Worm (Caenorhabditis elegans) whole organism, L2 larva: Measurements from ENCODE around the gene T23B5.4.

Experiments used
- ama-1 ChIP-seq: fragments of 150-350 bp; optimal IDR thresholded peaks from 2 replicates; lab custom pipeline; 2018; ENCODE audit warnings: inconsistent platforms
- ceh-16 ChIP-seq: fragments of 150-350 bp; optimal IDR thresholded peaks from 2 replicates; lab custom pipeline; 2014; ENCODE audit warnings: missing biosample characterization, missing genetic modification characterization
- ceh-82 ChIP-seq: fragments of 150-350 bp; optimal IDR thresholded peaks from 2 replicates; lab custom pipeline; 2014; ENCODE audit warnings: missing biosample characterization, missing genetic modification characterization

DNA sequence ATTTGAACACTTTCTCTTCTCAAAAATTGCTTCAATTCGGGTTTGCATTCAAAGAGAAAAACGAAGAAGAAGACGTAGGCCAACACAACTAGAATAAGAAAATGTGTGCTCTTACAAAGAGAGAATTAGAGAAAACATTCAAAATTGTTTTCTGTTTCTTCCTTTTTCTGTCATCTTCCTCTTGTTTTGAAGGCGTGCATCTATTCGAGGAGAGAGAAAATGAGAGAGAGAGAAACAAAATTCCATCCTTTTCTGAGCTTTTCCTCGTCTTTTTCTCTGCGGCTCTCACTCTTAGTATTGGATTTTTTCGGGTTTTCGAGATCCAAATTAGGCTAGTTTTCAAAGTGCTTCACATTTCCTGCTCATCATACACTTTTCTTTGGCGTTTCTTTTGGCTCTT lies 23.2 kb upstream of the T23B5.4 start:
- TF ChIP-seq ama-1 (lab: Kevin White, UChicago): no peak
- no peak for TF ChIP-seq ceh-16 (tag; lab: Kevin White, UChicago)
- TF ChIP-seq ceh-82 (tag; lab: Kevin White, UChicago): no peak
